Worm (Caenorhabditis elegans) whole organism, L4 larva: ENCODE measurements around the gene scb-1.

Experiments
- aly-2 ChIP-seq: sonication (generic microtip); optimal IDR thresholded peaks from 2 replicates; lab custom pipeline; 2018; ENCODE audit warnings: missing biosample characterization, missing genetic modification characterization
- daf-8 ChIP-seq: fragments of 200-800 bp; sonication (Bioruptor generic); IDR thresholded peaks from 2 replicates; pipeline ENCODE4 v1.3.6; 2022; ENCODE audit warnings: missing genetic modification characterization, missing compliant biosample characterization
- dve-1 ChIP-seq: sonication (generic microtip); optimal IDR thresholded peaks from 2 replicates; lab custom pipeline; 2017; ENCODE audit warnings: antibody characterized with exemption, mild to moderate bottlenecking, missing genetic modification characterization, missing compliant biosample characterization; ENCODE audit not compliant: insufficient read depth
- gei-8 ChIP-seq: fragments of 200-800 bp; sonication (Bioruptor generic); optimal IDR thresholded peaks from 2 replicates; lab custom pipeline; 2018; ENCODE audit warnings: mild to moderate bottlenecking, missing genetic modification characterization, missing compliant biosample characterization
- madf-9 ChIP-seq: fragments of 200-800 bp; sonication (Bioruptor generic); conservative IDR thresholded peaks from 2 replicates; pipeline ENCODE4 v1.3.6; 2022; ENCODE audit warnings: missing genetic modification reagents, missing genetic modification characterization, missing compliant biosample characterization
- mes-2 ChIP-seq: sonication (generic microtip); optimal IDR thresholded peaks from 2 replicates; lab custom pipeline; 2016; ENCODE audit warnings: missing genotype, mild to moderate bottlenecking, missing genetic modification characterization, missing compliant biosample characterization; ENCODE audit not compliant: poor library complexity, severe bottlenecking
- nhr-11 ChIP-seq: fragments of 150-350 bp; optimal IDR thresholded peaks from 2 replicates; lab custom pipeline; 2014; ENCODE audit warnings: missing biosample characterization, missing genetic modification characterization
- nhr-237 ChIP-seq: sonication (generic microtip); optimal IDR thresholded peaks from 2 replicates; lab custom pipeline; 2017; ENCODE audit warnings: missing biosample characterization, missing genetic modification characterization
- nhr-48 ChIP-seq: sonication (generic microtip); optimal IDR thresholded peaks from 2 replicates; lab custom pipeline; 2016; ENCODE audit warnings: mild to moderate bottlenecking, missing genetic modification characterization, missing compliant biosample characterization
- nhr-76 ChIP-seq: fragments of 150-350 bp; optimal IDR thresholded peaks from 2 replicates; lab custom pipeline; 2014; ENCODE audit warnings: missing biosample characterization, missing genetic modification characterization
- pqm-1 ChIP-seq: sonication (generic microtip); optimal IDR thresholded peaks from 2 replicates; lab custom pipeline; 2017; ENCODE audit warnings: missing biosample characterization, missing genetic modification characterization
- snpc-4 ChIP-seq: fragments of 150-350 bp; optimal IDR thresholded peaks from 2 replicates; lab custom pipeline; 2014; ENCODE audit warnings: missing biosample characterization, missing genetic modification characterization
- zip-11 ChIP-seq: fragments of 200-800 bp; sonication (Bioruptor generic); IDR thresholded peaks from 2 replicates; pipeline ENCODE4 v1.3.6; 2022; ENCODE audit warnings: missing genetic modification characterization, missing compliant biosample characterization

DNA sequence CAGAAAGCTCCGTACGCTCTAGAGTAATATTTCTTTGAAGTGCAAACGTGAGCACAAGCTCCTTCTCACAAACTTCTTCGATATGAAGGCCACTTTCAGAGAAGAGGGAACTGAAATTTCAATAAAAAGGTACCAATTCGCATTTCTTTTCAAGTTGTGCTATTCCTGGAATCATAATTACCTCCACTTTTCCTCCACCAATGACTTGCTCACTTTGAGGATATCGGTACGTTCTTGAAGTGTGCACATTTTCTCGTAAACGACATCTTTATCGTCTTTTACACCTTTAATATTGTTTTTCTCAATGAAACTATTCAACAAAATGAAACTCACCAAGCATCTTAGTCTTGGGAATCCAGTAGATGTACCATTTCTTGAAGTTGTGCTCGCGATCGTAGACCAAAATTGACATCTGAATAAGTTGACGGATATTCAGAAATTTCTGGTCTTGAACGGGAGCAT lies at the start of gene scb-1:
- TF ChIP-seq pqm-1 (tag; lab: Kevin White, UChicago) (no peak), nhr-237 (tag; lab: Kevin White, UChicago) (no peak), mes-2 (tag; lab: Kevin White, UChicago) (no peak), nhr-11 (tag; lab: Kevin White, UChicago) (no peak), madf-9 (no peak), nhr-76 (tag; lab: Kevin White, UChicago) (no peak), snpc-4 (tag; lab: Kevin White, UChicago) (no peak), zip-11 (GFP tag; lab: Robert Waterston, UW) (no peak), aly-2 (tag; lab: Kevin White, UChicago) (no peak), nhr-48 (tag; lab: Kevin White, UChicago) (no peak), dve-1 (tag; lab: Kevin White, UChicago) (no peak), gei-8 (GFP tag; lab: Kevin White, UChicago) (no peak), daf-8 (no peak)
